Fruit fly (Drosophila melanogaster) whole organism, embryonic: ENCODE measurements around the gene CG42554.

Experiments used
- Adf1 ChIP-seq: fragments of 200-800 bp; sonication (Bioruptor generic); IDR thresholded peaks from 2 replicates; pipeline ENCODE4 v1.3.6; 2022; ENCODE audit warnings: missing biosample characterization, missing genetic modification characterization
- BEAF-32 ChIP-seq: fragments of 200-800 bp; sonication (Bioruptor generic); optimal IDR thresholded peaks from 3 replicates; lab custom pipeline; 2017; ENCODE audit warnings: missing biosample characterization, missing genetic modification characterization, mild to moderate bottlenecking, moderate library complexity, missing genetic modification reagents
- Bdp1 ChIP-seq: fragments of 200-800 bp; sonication (Bioruptor generic); optimal IDR thresholded peaks from 3 replicates; lab custom pipeline; 2016; ENCODE audit warnings: missing biosample characterization, missing genetic modification characterization
- CG10147 ChIP-seq: fragments of 200-800 bp; sonication (Bioruptor generic); optimal IDR thresholded peaks from 2 replicates; lab custom pipeline; 2019; ENCODE audit warnings: missing biosample characterization, mild to moderate bottlenecking, missing genetic modification characterization, moderate library complexity
- CG10654 ChIP-seq: fragments of 200-800 bp; sonication (Bioruptor generic); optimal IDR thresholded peaks from 2 replicates; lab custom pipeline; 2016; ENCODE audit warnings: missing biosample characterization, missing genetic modification characterization
- CG11456 ChIP-seq: fragments of 200-800 bp; sonication (Bioruptor generic); IDR thresholded peaks from 3 replicates; pipeline ENCODE4 v1.3.6; 2022; ENCODE audit warnings: missing biosample characterization, missing genetic modification characterization
- CG11695 ChIP-seq: fragments of 200-800 bp; sonication (Bioruptor generic); IDR thresholded peaks from 3 replicates; pipeline ENCODE4 v1.3.6; 2022; ENCODE audit warnings: missing biosample characterization, missing genetic modification characterization
- CG1233 ChIP-seq: fragments of 200-800 bp; sonication (Bioruptor generic); optimal IDR thresholded peaks from 4 replicates; lab custom pipeline; 2018; ENCODE audit warnings: missing biosample characterization, mild to moderate bottlenecking, missing genetic modification characterization
- CG15073 ChIP-seq: fragments of 200-800 bp; sonication (Bioruptor generic); optimal IDR thresholded peaks from 2 replicates; lab custom pipeline; 2016; ENCODE audit warnings: missing biosample characterization, missing genetic modification characterization
- CG1832 ChIP-seq: fragments of 200-800 bp; sonication (Bioruptor generic); optimal IDR thresholded peaks from 2 replicates; lab custom pipeline; 2017; ENCODE audit warnings: missing biosample characterization, mild to moderate bottlenecking, missing genetic modification characterization, inconsistent platforms
- CG32772 ChIP-seq: fragments of 200-800 bp; sonication (Bioruptor generic); IDR thresholded peaks from 2 replicates; pipeline ENCODE4 v1.3.6; 2022; ENCODE audit warnings: missing biosample characterization, missing genetic modification characterization
- CG33557 ChIP-seq: fragments of 200-800 bp; sonication (Bioruptor generic); optimal IDR thresholded peaks from 2 replicates; lab custom pipeline; 2019; ENCODE audit warnings: missing biosample characterization, mild to moderate bottlenecking, missing genetic modification characterization, moderate library complexity
- CG4424 ChIP-seq: fragments of 200-800 bp; sonication (Bioruptor generic); optimal IDR thresholded peaks from 3 replicates; lab custom pipeline; 2016; ENCODE audit warnings: missing biosample characterization, missing genetic modification characterization
- CG4820 ChIP-seq: fragments of 200-800 bp; sonication (Bioruptor generic); optimal IDR thresholded peaks from 3 replicates; lab custom pipeline; 2016; ENCODE audit warnings: missing biosample characterization, missing genetic modification characterization
- CG9932 ChIP-seq: fragments of 200-800 bp; sonication (Bioruptor generic); IDR thresholded peaks from 2 replicates; pipeline ENCODE4 v1.3.6; 2022; ENCODE audit warnings: missing biosample characterization, missing genetic modification characterization
- D19A ChIP-seq: fragments of 200-800 bp; optimal IDR thresholded peaks from 3 replicates; lab custom pipeline; 2019; ENCODE audit warnings: missing biosample characterization, mild to moderate bottlenecking, missing genetic modification characterization, moderate library complexity
- Dbx ChIP-seq: fragments of 200-800 bp; sonication (Bioruptor generic); IDR thresholded peaks from 3 replicates; pipeline ENCODE4 v1.3.6; 2022; ENCODE audit warnings: missing biosample characterization, missing genetic modification characterization
- Dll ChIP-seq: fragments of 200-800 bp; sonication (Bioruptor generic); IDR thresholded peaks from 4 replicates; pipeline ENCODE4 v1.3.6; 2022; ENCODE audit warnings: missing biosample characterization, missing genetic modification characterization; ENCODE audit not compliant: partially characterized antibody
- Elba2 ChIP-seq: fragments of 200-800 bp; sonication (Bioruptor generic); optimal IDR thresholded peaks from 3 replicates; lab custom pipeline; 2016; ENCODE audit warnings: missing biosample characterization, missing genetic modification characterization
- Hr39 ChIP-seq: fragments of >200 bp; optimal IDR thresholded peaks from 2 replicates; lab custom pipeline; 2017
- Lim3 ChIP-seq: fragments of 200-800 bp; sonication (Bioruptor generic); IDR thresholded peaks from 2 replicates; pipeline ENCODE4 v1.3.6; 2022; ENCODE audit warnings: missing biosample characterization, missing genetic modification characterization
- Oaz ChIP-seq: fragments of 200-800 bp; sonication (Bioruptor generic); IDR thresholded peaks from 2 replicates; pipeline ENCODE4 v1.3.6; 2022; ENCODE audit warnings: missing biosample characterization, missing genetic modification characterization
- Pdp1 ChIP-seq, 2 experiments: fragments of 200-800 bp; sonication (Bioruptor generic); optimal IDR thresholded peaks; 3 replicates each; lab custom pipeline; 2016; ENCODE audit warnings: missing biosample characterization in 2 of 2, missing genetic modification characterization in 2 of 2, mild to moderate bottlenecking in 1 of 2, moderate library complexity in 1 of 2
- Spps ChIP-seq: fragments of 200-800 bp; sonication (Bioruptor generic); optimal IDR thresholded peaks from 2 replicates; lab custom pipeline; 2018; ENCODE audit warnings: missing biosample characterization, mild to moderate bottlenecking, missing genetic modification characterization
- ato ChIP-seq: fragments of 200-800 bp; sonication (Bioruptor generic); IDR thresholded peaks from 2 replicates; pipeline ENCODE4 v1.3.6; 2022; ENCODE audit warnings: missing biosample characterization, missing genetic modification characterization; ENCODE audit not compliant: partially characterized antibody
- cato ChIP-seq: fragments of 200-800 bp; sonication (Bioruptor generic); optimal IDR thresholded peaks from 2 replicates; lab custom pipeline; 2016; ENCODE audit warnings: missing biosample characterization, missing genetic modification characterization, borderline replicate concordance
- chn ChIP-seq: fragments of 200-800 bp; sonication (Bioruptor generic); optimal IDR thresholded peaks from 2 replicates; lab custom pipeline; 2016; ENCODE audit warnings: missing biosample characterization, missing genetic modification characterization
- gce ChIP-seq: fragments of 200-800 bp; sonication (Bioruptor generic); IDR thresholded peaks from 3 replicates; pipeline ENCODE4 v1.3.6; 2022; ENCODE audit warnings: missing biosample characterization, missing genetic modification characterization
- gcm2 ChIP-seq: fragments of 200-800 bp; sonication (Bioruptor generic); optimal IDR thresholded peaks from 2 replicates; lab custom pipeline; 2016; ENCODE audit warnings: missing biosample characterization, missing genetic modification characterization
- gro ChIP-seq: fragments of 200-800 bp; sonication (Bioruptor generic); optimal IDR thresholded peaks from 2 replicates; lab custom pipeline; 2016; ENCODE audit warnings: missing biosample characterization, missing genetic modification characterization
- insv ChIP-seq, 2 experiments: fragments of 200-800 bp; sonication (Bioruptor generic); optimal IDR thresholded peaks; 3 replicates each; lab custom pipeline; 2016 to 2018; ENCODE audit warnings: missing biosample characterization in 2 of 2, missing genetic modification characterization in 2 of 2
- inv ChIP-seq: fragments of 200-800 bp; sonication (Bioruptor generic); IDR thresholded peaks from 2 replicates; pipeline ENCODE4 v1.3.6; 2022; ENCODE audit warnings: missing biosample characterization, missing genetic modification characterization; ENCODE audit not compliant: partially characterized antibody
- jigr1 ChIP-seq: fragments of 200-800 bp; sonication (Bioruptor generic); IDR thresholded peaks from 3 replicates; pipeline ENCODE4 v1.3.6; 2022; ENCODE audit warnings: missing biosample characterization, missing genetic modification characterization
- jumu ChIP-seq: fragments of 200-800 bp; sonication (Bioruptor generic); optimal IDR thresholded peaks from 3 replicates; lab custom pipeline; 2016; ENCODE audit warnings: missing biosample characterization, missing genetic modification characterization
- ken ChIP-seq: fragments of 200-800 bp; sonication (Bioruptor generic); IDR thresholded peaks from 3 replicates; pipeline ENCODE4 v1.3.6; 2022; ENCODE audit warnings: missing biosample characterization, missing genetic modification characterization
- klu ChIP-seq: fragments of 200-800 bp; sonication (Bioruptor generic); IDR thresholded peaks from 2 replicates; pipeline ENCODE4 v1.3.6; 2022; ENCODE audit warnings: missing biosample characterization, missing genetic modification characterization
- lilli ChIP-seq: fragments of 200-800 bp; sonication (Bioruptor generic); optimal IDR thresholded peaks from 3 replicates; lab custom pipeline; 2016; ENCODE audit warnings: missing biosample characterization, missing genetic modification characterization
- luna ChIP-seq: fragments of 200-800 bp; sonication (Bioruptor generic); optimal IDR thresholded peaks from 2 replicates; lab custom pipeline; 2016; ENCODE audit warnings: missing biosample characterization, missing genetic modification characterization
- nerfin-2 ChIP-seq: fragments of 200-800 bp; sonication (Bioruptor generic); IDR thresholded peaks from 2 replicates; pipeline ENCODE4 v1.3.6; 2022; ENCODE audit warnings: missing biosample characterization, missing genetic modification characterization; ENCODE audit not compliant: partially characterized antibody
- otp ChIP-seq: fragments of 200-800 bp; sonication (Bioruptor generic); IDR thresholded peaks from 3 replicates; pipeline ENCODE4, ENCODE4 v1.3.6; 2022; ENCODE audit warnings: missing biosample characterization, missing genetic modification characterization
- pnt ChIP-seq: fragments of 200-800 bp; sonication (Bioruptor generic); optimal IDR thresholded peaks from 3 replicates; lab custom pipeline; 2016; ENCODE audit warnings: missing biosample characterization, missing genetic modification characterization
- psq ChIP-seq: fragments of 200-800 bp; sonication (Bioruptor generic); optimal IDR thresholded peaks from 2 replicates; lab custom pipeline; 2017; ENCODE audit warnings: missing biosample characterization, missing genetic modification characterization
- ro ChIP-seq: fragments of 200-800 bp; sonication (Bioruptor generic); IDR thresholded peaks from 2 replicates; pipeline ENCODE4 v1.3.6; 2022; ENCODE audit warnings: missing biosample characterization, missing genetic modification characterization
- slp2 ChIP-seq: fragments of 200-800 bp; sonication (Bioruptor generic); optimal IDR thresholded peaks from 2 replicates; lab custom pipeline; 2016; ENCODE audit warnings: missing biosample characterization, missing genetic modification characterization
- sna ChIP-seq: fragments of 200-800 bp; sonication (Bioruptor generic); IDR thresholded peaks from 2 replicates; pipeline ENCODE4 v1.3.6; 2022; ENCODE audit warnings: missing biosample characterization, missing genetic modification characterization; ENCODE audit not compliant: partially characterized antibody
- so ChIP-seq: fragments of 200-800 bp; sonication (Bioruptor generic); IDR thresholded peaks from 3 replicates; pipeline ENCODE4 v1.3.6; 2022; ENCODE audit warnings: missing biosample characterization, missing genetic modification characterization
- stc ChIP-seq: fragments of 200-800 bp; sonication (Bioruptor generic); IDR thresholded peaks from 2 replicates; pipeline ENCODE4 v1.3.6; 2022; ENCODE audit warnings: missing biosample characterization, missing genetic modification characterization
- sug ChIP-seq: fragments of 200-800 bp; optimal IDR thresholded peaks from 2 replicates; lab custom pipeline; 2019; ENCODE audit warnings: missing biosample characterization, mild to moderate bottlenecking, missing genetic modification characterization, moderate library complexity
- twi ChIP-seq: fragments of 200-800 bp; optimal IDR thresholded peaks from 2 replicates; lab custom pipeline; 2019; ENCODE audit warnings: missing biosample characterization, mild to moderate bottlenecking, missing genetic modification characterization, moderate library complexity
- vnd ChIP-seq: fragments of 200-800 bp; sonication (Bioruptor generic); IDR thresholded peaks from 3 replicates; pipeline ENCODE4 v1.3.6; 2022; ENCODE audit warnings: missing biosample characterization, missing genetic modification characterization; ENCODE audit not compliant: partially characterized antibody
- zen2 ChIP-seq: fragments of 200-800 bp; sonication (Bioruptor generic); IDR thresholded peaks from 3 replicates; pipeline ENCODE4 v1.3.6; 2022; ENCODE audit warnings: missing biosample characterization, missing genetic modification characterization; ENCODE audit not compliant: partially characterized antibody

Gene CG42554

DNA sequence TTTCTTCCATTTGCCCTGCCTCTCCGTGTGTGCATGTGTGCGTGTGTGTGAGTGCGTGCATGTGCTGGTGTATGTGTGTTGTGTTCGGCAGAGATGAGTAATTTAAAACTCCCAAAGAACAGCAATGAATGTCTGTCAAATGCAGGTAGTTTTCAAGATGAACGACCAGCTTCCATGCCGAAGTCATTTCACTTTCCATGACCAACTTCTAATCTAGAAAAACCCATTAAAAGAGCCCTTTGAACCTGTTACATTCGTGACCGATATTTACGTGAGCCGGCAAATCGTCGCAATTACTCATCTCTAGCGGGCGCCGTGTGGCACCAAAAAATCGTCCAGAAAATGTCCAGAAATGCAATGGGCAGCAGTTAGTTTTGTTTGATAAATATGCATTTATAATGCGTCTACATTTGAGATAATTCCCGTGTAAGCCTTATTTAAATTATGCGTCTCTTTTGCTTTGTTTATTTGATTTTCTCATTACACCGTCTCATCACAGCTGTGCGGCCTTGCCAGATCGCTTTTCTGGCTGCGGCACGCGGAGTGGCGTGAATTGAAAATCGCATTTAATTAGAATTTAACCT is 37.0 kb downstream of the CG42554 start (continued):
- peak; percentile 29 for TF ChIP-seq CG10147 (GFP tag; lab: Kevin White, UChicago)
- no peak for TF ChIP-seq CG1832 (GFP tag; lab: Kevin White, UChicago)
- TF ChIP-seq cato (GFP tag; lab: Kevin White, UChicago) = peak; percentile 11
- peak; percentile 70 for TF ChIP-seq CG9932 (GFP tag; lab: Robert Waterston, UW)
- TF ChIP-seq Pdp1 (GFP tag; optimal IDR thresholded peaks at IDR 0.05; lab: Kevin White, UChicago) = peak; percentile 41 to 56
- no peak for TF ChIP-seq Oaz
- TF ChIP-seq chn (GFP tag; lab: Kevin White, UChicago) = peak; percentile 14
- TF ChIP-seq stc (GFP tag; lab: Robert Waterston, UW) = no peak
- TF ChIP-seq vnd = peak; percentile 85
- TF ChIP-seq zen2 (GFP tag; lab: Robert Waterston, UW) = peak; percentile 59; the same call in 1 of the 3 replicates
- TF ChIP-seq nerfin-2 = peak; percentile 76
- no peak for TF ChIP-seq CG33557 (GFP tag; lab: Kevin White, UChicago)
- peak; percentile 72 for TF ChIP-seq sna (GFP tag; lab: Robert Waterston, UW)
- peak; percentile 0 for TF ChIP-seq Bdp1 (GFP tag; lab: Kevin White, UChicago)
- TF ChIP-seq pnt = peak; percentile 37
- TF ChIP-seq ato = no peak; the same call in 1 of the 2 replicates
- TF ChIP-seq Adf1 (GFP tag; lab: Robert Waterston, UW) = no peak
- TF ChIP-seq Spps (tag; lab: Kevin White, UChicago) = no peak
- peak; percentile 75 for TF ChIP-seq gro (GFP tag; lab: Kevin White, UChicago)
- no peak for TF ChIP-seq psq (GFP tag; lab: Kevin White, UChicago)
- TF ChIP-seq CG1233 (GFP tag; lab: Kevin White, UChicago) = no peak
- TF ChIP-seq inv (GFP tag; lab: Robert Waterston, UW) = peak; percentile 80
- peak; percentile 91 for TF ChIP-seq BEAF-32
- TF ChIP-seq CG15073 = no peak
- no peak for TF ChIP-seq Elba2 (GFP tag; lab: Kevin White, UChicago)
- no peak for TF ChIP-seq D19A (tag; lab: Kevin White, UChicago)
- TF ChIP-seq Dll (GFP tag; lab: Robert Waterston, UW) = peak; percentile 84
- TF ChIP-seq ro (GFP tag; lab: Robert Waterston, UW) = no peak
- TF ChIP-seq otp (GFP tag; lab: Robert Waterston, UW) = no peak
- TF ChIP-seq klu = no peak
- TF ChIP-seq jumu = peak; percentile 72
- TF ChIP-seq gce (GFP tag; lab: Robert Waterston, UW) = no peak
- TF ChIP-seq CG10654 (GFP tag; lab: Kevin White, UChicago) = no peak
- TF ChIP-seq jigr1 (GFP tag; lab: Robert Waterston, UW) = no peak
- no peak for TF ChIP-seq so (GFP tag; lab: Robert Waterston, UW)
- peak; percentile 60 for TF ChIP-seq slp2
- TF ChIP-seq insv (GFP tag; optimal IDR thresholded peaks at IDR 0.05; lab: Kevin White, UChicago) = peak in 1 of 2 experiments; percentile 32
- TF ChIP-seq CG11456 (GFP tag; lab: Robert Waterston, UW) = peak; percentile 69; the same call in 2 of the 3 replicates
- peak; percentile 15 for TF ChIP-seq twi (tag; lab: Kevin White, UChicago)
- no peak for TF ChIP-seq Hr39 (lab: Kevin White, UChicago)
- TF ChIP-seq CG4424 = peak; percentile 9
- peak; percentile 12 for TF ChIP-seq CG4820 (GFP tag; lab: Kevin White, UChicago)
- no peak for TF ChIP-seq CG11695 (GFP tag; lab: Robert Waterston, UW)
- no peak for TF ChIP-seq CG32772
- TF ChIP-seq sug = peak; percentile 54
- 0 out of 3 replicates have a peak, but pooled peaks have one; percentile 48 for TF ChIP-seq Dbx (GFP tag; lab: Robert Waterston, UW)
- no peak for TF ChIP-seq Lim3 (GFP tag; lab: Robert Waterston, UW)
- TF ChIP-seq ken (GFP tag; lab: Robert Waterston, UW) = peak; percentile 64
- peak; percentile 66 for TF ChIP-seq lilli (GFP tag; lab: Kevin White, UChicago)
- TF ChIP-seq gcm2 (GFP tag; lab: Kevin White, UChicago) = no peak
- peak; percentile 63 for TF ChIP-seq luna
